Fruit fly (Drosophila melanogaster) whole organism, embryonic: ENCODE measurements around the gene CG31459.

Experiments used
- Atf-2 ChIP-seq: fragments of 200-800 bp; sonication (Bioruptor generic); optimal IDR thresholded peaks from 2 replicates; lab custom pipeline; 2016; ENCODE audit warnings: missing biosample characterization, missing genetic modification characterization
- CG10209 ChIP-seq: fragments of 200-800 bp; sonication (Bioruptor generic); optimal IDR thresholded peaks from 3 replicates; lab custom pipeline; 2017; ENCODE audit warnings: missing biosample characterization, mild to moderate bottlenecking, missing genetic modification characterization, missing genetic modification reagents
- CG10431 ChIP-seq: fragments of 200-800 bp; sonication (Bioruptor generic); optimal IDR thresholded peaks from 3 replicates; lab custom pipeline; 2018; ENCODE audit warnings: missing biosample characterization, mild to moderate bottlenecking, missing genetic modification characterization
- CG10654 ChIP-seq: fragments of 200-800 bp; sonication (Bioruptor generic); optimal IDR thresholded peaks from 2 replicates; lab custom pipeline; 2016; ENCODE audit warnings: missing biosample characterization, missing genetic modification characterization
- CG10959 ChIP-seq: fragments of 200-800 bp; sonication (Bioruptor generic); IDR thresholded peaks from 2 replicates; pipeline ENCODE4 v1.3.6; 2022; ENCODE audit warnings: missing biosample characterization, missing genetic modification characterization
- CG13775 ChIP-seq: fragments of 200-800 bp; sonication (Bioruptor generic); optimal IDR thresholded peaks from 3 replicates; lab custom pipeline; 2017; ENCODE audit warnings: missing biosample characterization, mild to moderate bottlenecking, missing genetic modification characterization
- CG14050 ChIP-seq: fragments of 200-800 bp; sonication (Bioruptor generic); IDR thresholded peaks from 3 replicates; pipeline ENCODE4 v1.3.6; 2022; ENCODE audit warnings: missing biosample characterization, missing genetic modification characterization
- CG30403 ChIP-seq: fragments of 200-800 bp; sonication (Bioruptor generic); optimal IDR thresholded peaks from 3 replicates; lab custom pipeline; 2016; ENCODE audit warnings: missing biosample characterization, missing genetic modification characterization
- CG32532 ChIP-seq: fragments of 200-800 bp; sonication (Bioruptor generic); IDR thresholded peaks from 2 replicates; pipeline ENCODE4 v1.3.6; 2022; ENCODE audit warnings: missing biosample characterization, missing genetic modification characterization
- CG32772 ChIP-seq: fragments of 200-800 bp; sonication (Bioruptor generic); IDR thresholded peaks from 2 replicates; pipeline ENCODE4 v1.3.6; 2022; ENCODE audit warnings: missing biosample characterization, missing genetic modification characterization
- CG33213 ChIP-seq: fragments of 200-800 bp; sonication (Bioruptor generic); optimal IDR thresholded peaks from 3 replicates; lab custom pipeline; 2016; ENCODE audit warnings: missing biosample characterization, missing genetic modification characterization
- CG3407 ChIP-seq: fragments of 200-800 bp; sonication (Bioruptor generic); optimal IDR thresholded peaks from 2 replicates; lab custom pipeline; 2018; ENCODE audit warnings: missing biosample characterization, mild to moderate bottlenecking, missing genetic modification characterization
- CG4404 ChIP-seq: fragments of 200-800 bp; sonication (Bioruptor generic); IDR thresholded peaks from 2 replicates; pipeline ENCODE4 v1.3.6; 2022; ENCODE audit warnings: missing biosample characterization, missing genetic modification characterization
- CG4820 ChIP-seq: fragments of 200-800 bp; sonication (Bioruptor generic); optimal IDR thresholded peaks from 3 replicates; lab custom pipeline; 2016; ENCODE audit warnings: missing biosample characterization, missing genetic modification characterization
- CG5180 ChIP-seq: fragments of 200-800 bp; sonication (Bioruptor generic); optimal IDR thresholded peaks from 3 replicates; lab custom pipeline; 2017; ENCODE audit warnings: missing biosample characterization, missing genetic modification characterization, mild to moderate bottlenecking, moderate library complexity, missing genetic modification reagents
- CrebB ChIP-seq: fragments of 200-800 bp; sonication (Bioruptor generic); optimal IDR thresholded peaks from 3 replicates; lab custom pipeline; 2018; ENCODE audit warnings: missing biosample characterization, mild to moderate bottlenecking, missing genetic modification characterization
- Dad ChIP-seq: fragments of 200-800 bp; sonication (Bioruptor generic); optimal IDR thresholded peaks from 3 replicates; lab custom pipeline; 2016; ENCODE audit warnings: missing biosample characterization, missing genetic modification characterization
- Ets65A ChIP-seq: fragments of 200-800 bp; sonication (Bioruptor generic); peaks from one replicate; lab custom pipeline; 2016; ENCODE audit warnings: missing biosample characterization, missing genetic modification characterization
- Rfx ChIP-seq: fragments of 200-800 bp; sonication (Bioruptor generic); IDR thresholded peaks from 2 replicates; pipeline ENCODE4 v1.3.6; 2022; ENCODE audit warnings: missing biosample characterization, missing genetic modification characterization
- Sin3A ChIP-seq: fragments of >200 bp; optimal IDR thresholded peaks from 2 replicates; lab custom pipeline; 2018
- Stat92E ChIP-seq, 3 experiments: fragments of >200 bp in 2 of 3; fragments of 200-800 bp in 1 of 3; sonication (Bioruptor generic) in 1 of 3; optimal IDR thresholded peaks; 2 replicates each; lab custom pipeline; 2017 to 2019; ENCODE audit warnings: missing biosample characterization in 3 of 3, missing genetic modification characterization in 3 of 3, mild to moderate bottlenecking in 1 of 3, moderate library complexity in 1 of 3
- TFAM ChIP-seq: fragments of 200-800 bp; sonication (Bioruptor generic); optimal IDR thresholded peaks from 2 replicates; lab custom pipeline; 2017; ENCODE audit warnings: missing biosample characterization, missing genetic modification characterization, inconsistent platforms
- Trl ChIP-seq, 3 experiments: fragments of >200 bp in 2 of 3; fragments of 200-800 bp in 1 of 3; sonication (Bioruptor generic) in 1 of 3; optimal IDR thresholded peaks; 2 replicates in 1 of 3; 3 replicates in 2 of 3; lab custom pipeline; 2016 to 2017; ENCODE audit warnings: missing biosample characterization in 1 of 3, missing genetic modification characterization in 1 of 3
- bsh ChIP-seq, 2 experiments: fragments of 200-800 bp; sonication (Bioruptor generic); optimal IDR thresholded peaks; 2 replicates each; lab custom pipeline; 2017 to 2018; ENCODE audit warnings: mild to moderate bottlenecking in 2 of 2, missing biosample characterization in 2 of 2, missing genetic modification characterization in 2 of 2, moderate library complexity in 1 of 2
- chinmo ChIP-seq: fragments of 200-800 bp; sonication (Bioruptor generic); IDR thresholded peaks from 4 replicates; pipeline ENCODE4 v1.3.6; 2022; ENCODE audit warnings: missing biosample characterization, missing genetic modification characterization; ENCODE audit not compliant: partially characterized antibody
- croc ChIP-seq: fragments of 200-800 bp; sonication (Bioruptor generic); conservative IDR thresholded peaks from 3 replicates; pipeline ENCODE4 v1.3.6; 2022; ENCODE audit warnings: missing biosample characterization, missing genetic modification characterization
- dan ChIP-seq: fragments of 200-800 bp; sonication (Bioruptor generic); IDR thresholded peaks from 2 replicates; pipeline ENCODE4 v1.3.6; 2022; ENCODE audit warnings: missing biosample characterization, missing genetic modification characterization
- disco-r ChIP-seq: fragments of 200-800 bp; sonication (Bioruptor generic); optimal IDR thresholded peaks from 2 replicates; lab custom pipeline; 2016; ENCODE audit warnings: missing biosample characterization, missing genetic modification characterization
- fd3F ChIP-seq: fragments of 200-800 bp; sonication (Bioruptor generic); optimal IDR thresholded peaks from 2 replicates; lab custom pipeline; 2018; ENCODE audit warnings: missing biosample characterization, mild to moderate bottlenecking, missing genetic modification characterization, moderate library complexity
- gem ChIP-seq: fragments of 200-800 bp; sonication (Bioruptor generic); optimal IDR thresholded peaks from 2 replicates; lab custom pipeline; 2019; ENCODE audit warnings: missing biosample characterization, mild to moderate bottlenecking, missing genetic modification characterization, moderate library complexity
- grn ChIP-seq: fragments of 200-800 bp; sonication (Bioruptor generic); optimal IDR thresholded peaks from 3 replicates; lab custom pipeline; 2017; ENCODE audit warnings: missing biosample characterization, missing genetic modification characterization
- gsb-n ChIP-seq: fragments of 200-800 bp; sonication (Bioruptor generic); optimal IDR thresholded peaks from 3 replicates; lab custom pipeline; 2018; ENCODE audit warnings: missing biosample characterization, mild to moderate bottlenecking, missing genetic modification characterization
- gt ChIP-seq: fragments of 200-800 bp; sonication (Bioruptor generic); IDR thresholded peaks from 2 replicates; pipeline ENCODE4 v1.3.6; 2022; ENCODE audit warnings: missing biosample characterization, missing genetic modification characterization
- hbn ChIP-seq: fragments of 200-800 bp; sonication (Bioruptor generic); IDR thresholded peaks from 2 replicates; pipeline ENCODE4 v1.3.6; 2022; ENCODE audit warnings: missing biosample characterization, missing genetic modification characterization; ENCODE audit not compliant: partially characterized antibody
- kay ChIP-seq: fragments of 200-800 bp; sonication (Bioruptor generic); optimal IDR thresholded peaks from 2 replicates; lab custom pipeline; 2016; ENCODE audit warnings: missing biosample characterization, missing genetic modification characterization
- ken ChIP-seq: fragments of 200-800 bp; sonication (Bioruptor generic); IDR thresholded peaks from 3 replicates; pipeline ENCODE4 v1.3.6; 2022; ENCODE audit warnings: missing biosample characterization, missing genetic modification characterization
- kni ChIP-seq: fragments of 200-800 bp; sonication (Bioruptor generic); optimal IDR thresholded peaks from 3 replicates; lab custom pipeline; 2017; ENCODE audit warnings: mild to moderate bottlenecking, missing biosample characterization, missing genetic modification reagents, missing genetic modification characterization
- lilli ChIP-seq: fragments of 200-800 bp; sonication (Bioruptor generic); optimal IDR thresholded peaks from 3 replicates; lab custom pipeline; 2016; ENCODE audit warnings: missing biosample characterization, missing genetic modification characterization
- lov ChIP-seq, 2 experiments: fragments of 200-800 bp in 1 of 2; fragments of >200 bp in 1 of 2; sonication (Bioruptor generic) in 1 of 2; IDR thresholded peaks in 1 of 2; optimal IDR thresholded peaks in 1 of 2; 2 replicates in 1 of 2; 3 replicates in 1 of 2; pipeline versions ENCODE4 v1.3.6 to Lab custom; 2017 to 2022; ENCODE audit warnings: missing biosample characterization in 1 of 2, missing genetic modification characterization in 1 of 2
- maf-S ChIP-seq: fragments of 200-800 bp; sonication (Bioruptor generic); optimal IDR thresholded peaks from 2 replicates; lab custom pipeline; 2016; ENCODE audit warnings: missing biosample characterization, missing genetic modification characterization
- otp ChIP-seq: fragments of 200-800 bp; sonication (Bioruptor generic); IDR thresholded peaks from 3 replicates; pipeline ENCODE4, ENCODE4 v1.3.6; 2022; ENCODE audit warnings: missing biosample characterization, missing genetic modification characterization
- phol ChIP-seq: fragments of 200-800 bp; sonication (Bioruptor generic); optimal IDR thresholded peaks from 3 replicates; lab custom pipeline; 2018; ENCODE audit warnings: missing biosample characterization, mild to moderate bottlenecking, missing genetic modification characterization, moderate library complexity
- run ChIP-seq: fragments of 200-800 bp; sonication (Bioruptor generic); optimal IDR thresholded peaks from 3 replicates; lab custom pipeline; 2018; ENCODE audit warnings: missing biosample characterization, mild to moderate bottlenecking, missing genetic modification characterization
- sima ChIP-seq: fragments of 200-800 bp; sonication (Bioruptor generic); optimal IDR thresholded peaks from 2 replicates; lab custom pipeline; 2016; ENCODE audit warnings: missing biosample characterization, missing genetic modification characterization
- stc ChIP-seq: fragments of 200-800 bp; sonication (Bioruptor generic); IDR thresholded peaks from 2 replicates; pipeline ENCODE4 v1.3.6; 2022; ENCODE audit warnings: missing biosample characterization, missing genetic modification characterization
- tna ChIP-seq: fragments of 200-800 bp; sonication (Bioruptor generic); IDR thresholded peaks from 2 replicates; pipeline ENCODE4 v1.3.6; 2022; ENCODE audit warnings: missing biosample characterization, missing genetic modification characterization; ENCODE audit not compliant: partially characterized antibody
- tup ChIP-seq: fragments of 200-800 bp; sonication (Bioruptor generic); optimal IDR thresholded peaks from 2 replicates; lab custom pipeline; 2016; ENCODE audit warnings: missing biosample characterization, mild to moderate bottlenecking, missing genetic modification characterization, moderate library complexity
- vfl ChIP-seq: fragments of 200-800 bp; sonication (Bioruptor generic); optimal IDR thresholded peaks from 2 replicates; lab custom pipeline; 2016; ENCODE audit warnings: missing biosample characterization, missing genetic modification characterization

The CG31459 gene

dm6 chr3R:19863979-19864775 lies 23.5 kb downstream of the CG31459 start, which contains the start of the genes CG4572 and CG4686 (continued):
- TF ChIP-seq Dad (peak; percentile 48), CG10431 (GFP tag; lab: Kevin White, UChicago) (peak; percentile 34), hbn (GFP tag; lab: Robert Waterston, UW) (no peak), tup (GFP tag; lab: Kevin White, UChicago) (peak; percentile 36), chinmo (GFP tag; lab: Robert Waterston, UW) (no peak), CG33213 (peak; percentile 69), maf-S (GFP tag; lab: Kevin White, UChicago) (peak; percentile 81), CrebB (tag; lab: Kevin White, UChicago) (peak; percentile 40), CG30403 (peak; percentile 86), CG10959 (no peak), CG3407 (GFP tag; lab: Kevin White, UChicago) (peak; percentile 29), CG13775 (peak; percentile 74), grn (GFP tag; lab: Kevin White, UChicago) (peak; percentile 13), gt (GFP tag; lab: Robert Waterston, UW) (peak; percentile 22; the same call in 1 of the 2 replicates), croc (peak; percentile 70), vfl (GFP tag; lab: Kevin White, UChicago) (peak; percentile 74), phol (tag; lab: Kevin White, UChicago) (peak; percentile 88), CG10654 (GFP tag; lab: Kevin White, UChicago) (peak; percentile 75), Stat92E (GFP tag; optimal IDR thresholded peaks at IDR 0.05; lab: Kevin White, UChicago) (peak in 1 of 3 experiments; percentile 14), gsb-n (tag; lab: Kevin White, UChicago) (peak; percentile 32), Trl (optimal IDR thresholded peaks at IDR 0.05; lab: Kevin White, UChicago) (no peak), Trl (GFP tag; optimal IDR thresholded peaks at IDR 0.05; lab: Kevin White, UChicago) (peak; percentile 77), otp (GFP tag; lab: Robert Waterston, UW) (no peak), TFAM (GFP tag; lab: Kevin White, UChicago) (no peak), Rfx (GFP tag; lab: Robert Waterston, UW) (peak; percentile 87), Sin3A (peak; percentile 68), stc (GFP tag; lab: Robert Waterston, UW) (no peak; the same call in none of the 2 replicates), CG14050 (GFP tag; lab: Robert Waterston, UW) (peak; percentile 61), sima (GFP tag; lab: Kevin White, UChicago) (peak; percentile 46), lov (optimal IDR thresholded peaks at IDR 0.05; lab: Kevin White, UChicago) (no peak), lov (GFP tag; IDR thresholded peaks at IDR 0.05; lab: Robert Waterston, UW) (no peak), dan (no peak), CG4404 (peak; percentile 83), kni (GFP tag; lab: Kevin White, UChicago) (peak; percentile 44), kay (GFP tag; lab: Kevin White, UChicago) (no peak), CG5180 (GFP tag; lab: Kevin White, UChicago) (no peak), gem (tag; lab: Kevin White, UChicago) (peak; percentile 84), Atf-2 (GFP tag; lab: Kevin White, UChicago) (peak; percentile 56), Ets65A (GFP tag; lab: Kevin White, UChicago) (peak; percentile 99), CG32772 (GFP tag; lab: Robert Waterston, UW) (peak; percentile 59), CG10209 (peak; percentile 63), ken (GFP tag; lab: Robert Waterston, UW) (peak; percentile 54; the same call in 1 of the 3 replicates), tna (GFP tag; lab: Robert Waterston, UW) (0 out of 2 replicates have a peak, but pooled peaks have one; percentile 46), lilli (peak; percentile 85), run (tag; lab: Kevin White, UChicago) (peak; percentile 28), CG4820 (GFP tag; lab: Kevin White, UChicago) (peak; percentile 69), bsh (GFP tag; optimal IDR thresholded peaks at IDR 0.05; lab: Kevin White, UChicago) (peak in 1 of 2 experiments; percentile 58), CG32532 (GFP tag; lab: Robert Waterston, UW) (peak; percentile 86), fd3F (peak; percentile 66), disco-r (GFP tag; lab: Kevin White, UChicago) (peak; percentile 45)
